Worm (Caenorhabditis elegans): ENCODE data around the gene vpat-1.

DNA sequence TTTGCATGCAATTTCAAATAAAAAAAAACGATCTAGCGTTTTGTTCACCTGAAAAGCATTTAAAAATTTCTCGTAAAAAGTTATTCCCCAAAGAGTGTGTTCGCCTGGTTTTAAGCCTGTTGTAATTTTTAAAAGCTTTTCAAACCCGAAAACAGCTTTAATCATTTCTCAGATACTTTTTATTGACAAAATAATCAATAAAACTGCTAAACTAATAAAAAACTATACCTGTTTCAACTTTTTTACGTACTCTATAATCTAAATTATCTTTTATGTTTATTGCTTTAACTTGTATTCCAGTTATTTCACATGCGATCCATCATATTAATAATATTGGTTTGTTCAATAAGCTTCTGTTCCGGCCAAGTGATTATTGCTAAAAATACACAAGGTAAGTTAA lies 42.0 kb downstream of the vpat-1 start, which contains the start of gene cutl-21:
- TF ChIP-seq ztf-11 (tag; optimal IDR thresholded peaks at IDR 0.05), result no peak
- no peak for TF ChIP-seq zfp-3 (GFP tag; conservative IDR thresholded peaks at IDR 0.05)
- TF ChIP-seq snpc-4 (tag; optimal IDR thresholded peaks at IDR 0.05), result no peak
- TF ChIP-seq nhr-10 (tag; optimal IDR thresholded peaks at IDR 0.05), result no peak

Measured in whole organism, L4 larva.